Worm (Caenorhabditis elegans): ENCODE results near the gene C08F8.15.

The C08F8.15 gene

DNA sequence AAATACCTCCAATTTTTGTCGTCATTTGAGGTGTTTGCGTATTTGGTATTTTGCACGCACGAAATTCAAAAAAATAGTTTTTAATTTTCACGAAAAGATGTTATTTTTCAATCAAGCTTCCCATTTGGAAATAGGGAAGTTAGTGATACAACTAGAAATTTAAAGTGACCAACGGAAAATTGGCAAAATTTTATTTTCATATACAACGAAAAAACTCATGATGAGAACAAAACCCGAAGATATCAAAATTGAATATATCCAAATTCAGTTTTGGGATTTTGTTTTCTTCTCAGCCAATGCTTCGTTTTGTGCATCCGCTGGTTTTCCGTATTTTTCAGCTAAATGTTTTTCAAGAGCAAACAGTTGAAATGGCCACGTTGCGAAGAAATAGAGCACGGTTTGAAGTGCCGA is 14.7 kb downstream of the C08F8.15 start (continued):
- no peak; the same call in 1 of the 2 replicates for TF ChIP-seq cebp-2 (GFP tag; IDR thresholded peaks at IDR 0.05)
- peak; percentile 35 for TF ChIP-seq die-1 (tag; optimal IDR thresholded peaks at IDR 0.05)
- TF ChIP-seq egl-44 (GFP tag; IDR thresholded peaks at IDR 0.05): no peak
- TF ChIP-seq tbx-9 (tag; optimal IDR thresholded peaks at IDR 0.05; ENCODE audit: borderline replicate concordance): no peak
- no peak for TF ChIP-seq nhr-120 (GFP tag; IDR thresholded peaks at IDR 0.05)
- TF ChIP-seq hlh-26 (GFP tag; conservative IDR thresholded peaks at IDR 0.05): no peak
- no peak for TF ChIP-seq ceh-91 (GFP tag; IDR thresholded peaks at IDR 0.05)
- peak; percentile 84 for TF ChIP-seq F52B5.7 (tag; optimal IDR thresholded peaks at IDR 0.05)
- no peak for TF ChIP-seq ztf-18 (tag; optimal IDR thresholded peaks at IDR 0.05)
- peak; percentile 28 for TF ChIP-seq snpc-1.1 (tag; optimal IDR thresholded peaks at IDR 0.05; ENCODE audit: insufficient read depth)
- peak; percentile 73; the same call in 1 of the 2 replicates for TF ChIP-seq nfya-2 (GFP tag; IDR thresholded peaks at IDR 0.05)
- no peak for TF ChIP-seq aptf-3 (GFP tag; IDR thresholded peaks at IDR 0.05)
- no peak for TF ChIP-seq nfya-1 (tag; optimal IDR thresholded peaks at IDR 0.05; ENCODE audit: borderline replicate concordance, insufficient read depth)
- no peak for TF ChIP-seq F23B12.7 (tag; optimal IDR thresholded peaks at IDR 0.05; ENCODE audit: insufficient read depth)
- TF ChIP-seq akir-1 (GFP tag; optimal IDR thresholded peaks at IDR 0.05): no peak
- peak; percentile 32 for TF ChIP-seq F33H1.4 (GFP tag; IDR thresholded peaks at IDR 0.05)
- TF ChIP-seq ztf-3 (GFP tag; optimal IDR thresholded peaks at IDR 0.05): no peak
- peak; percentile 57 for TF ChIP-seq ceh-79 (tag; optimal IDR thresholded peaks at IDR 0.05)
- no peak for TF ChIP-seq K12H6.12 (tag; optimal IDR thresholded peaks at IDR 0.05)
- TF ChIP-seq Y56A3A.18 (GFP tag; IDR thresholded peaks at IDR 0.05): 0 out of 2 replicates have a peak, but pooled peaks have one; percentile 49
- peak; percentile 76 for TF ChIP-seq F57C9.4 (tag; optimal IDR thresholded peaks at IDR 0.05)
- TF ChIP-seq let-607 (tag; optimal IDR thresholded peaks at IDR 0.05): no peak

DNA sequence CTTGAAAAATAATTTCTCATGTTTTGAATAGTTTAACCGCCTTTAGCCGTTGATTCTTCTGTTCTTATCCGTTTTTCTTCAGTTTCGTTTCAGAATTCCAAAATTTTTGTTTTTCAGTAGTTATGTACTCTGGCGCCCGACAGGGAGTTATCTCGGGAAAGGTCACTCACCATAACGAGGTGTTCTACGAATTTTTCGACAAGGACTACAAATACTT is 17.5 kb downstream of the C08F8.15 start, which contains the start of gene F01G4.4:
F01G4.4 (plus strand) TSS at position 118 of the 217 bp plus-strand sequence.
- no peak for TF ChIP-seq him-1 (tag; optimal IDR thresholded peaks at IDR 0.05)
- TF ChIP-seq Y53F4B.3 (GFP tag; IDR thresholded peaks at IDR 0.05): no peak
- TF ChIP-seq B0035.1 (tag; optimal IDR thresholded peaks at IDR 0.05): no peak
- no peak for TF ChIP-seq pbrm-1 (GFP tag; IDR thresholded peaks at IDR 0.05)
- TF ChIP-seq lsl-1 (GFP tag; optimal IDR thresholded peaks at IDR 0.05): no peak

DNA sequence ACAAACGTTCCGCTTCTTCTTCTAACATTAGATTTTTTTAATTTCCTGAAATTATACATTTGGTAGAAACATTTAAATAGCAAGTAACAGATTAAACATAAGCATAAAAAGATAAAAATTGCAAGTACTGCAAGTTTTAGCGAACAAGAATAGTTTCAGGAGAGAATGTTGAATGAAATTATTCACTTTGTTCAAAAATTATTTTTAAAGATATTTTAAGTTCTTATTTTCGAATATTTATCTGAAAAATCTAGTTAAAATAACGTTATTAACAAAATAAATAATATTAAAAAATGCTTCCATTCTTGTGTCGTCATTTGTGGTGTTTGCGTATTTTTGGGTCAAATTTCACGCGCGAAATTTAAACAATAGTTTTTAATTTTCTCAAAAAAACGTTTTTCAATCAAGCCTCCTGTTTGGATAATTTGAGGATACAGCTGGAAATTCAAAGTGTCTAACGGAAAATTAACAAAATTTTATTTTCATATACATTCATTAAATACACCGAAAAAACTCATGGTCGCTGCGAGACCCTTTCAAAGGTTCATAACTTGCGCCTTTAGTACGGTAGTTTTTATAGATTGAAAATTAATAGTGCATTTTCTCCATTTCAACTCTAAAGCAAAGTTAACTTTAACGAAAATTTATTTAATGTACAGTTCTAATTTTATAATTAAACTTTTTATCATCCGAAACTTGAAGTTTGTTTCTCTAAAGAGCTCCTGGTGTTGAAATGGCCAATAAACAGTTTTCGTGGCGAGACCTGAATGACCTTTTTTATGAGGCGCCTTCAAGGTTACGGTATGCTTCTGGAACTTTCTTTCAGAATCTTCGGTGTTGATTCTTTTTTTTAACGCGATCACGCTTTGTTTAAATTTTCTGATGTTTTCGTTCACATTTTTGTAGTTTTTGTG is 18.0 kb downstream of the C08F8.15 start, which contains the start of gene skih-2:
skih-2 (minus strand) TSS at position 51 of the 914 bp plus-strand sequence.
- TF ChIP-seq ZK185.1 (tag; optimal IDR thresholded peaks at IDR 0.05; ENCODE audit: poor library complexity, severe bottlenecking) (no peak), xnd-1 (tag; optimal IDR thresholded peaks at IDR 0.05) (peak; percentile 91), B0035.1 (tag; optimal IDR thresholded peaks at IDR 0.05) (no peak), lin-35 (GFP tag; optimal IDR thresholded peaks at IDR 0.05) (peak in 1 of 3 experiments; percentile 81), F49E8.2 (tag; optimal IDR thresholded peaks at IDR 0.05; ENCODE audit: insufficient read depth) (peak; percentile 66), C06A6.2 (GFP tag; conservative IDR thresholded peaks at IDR 0.05) (no peak), rcor-1 (GFP tag; IDR thresholded peaks at IDR 0.05) (peak; percentile 30; the same call in 1 of the 2 replicates), lin-40 (tag; optimal IDR thresholded peaks at IDR 0.05) (no peak), lin-26 (GFP tag; IDR thresholded peaks at IDR 0.05) (no peak), lin-54 (GFP tag; optimal IDR thresholded peaks at IDR 0.05) (peak; percentile 75), zfh-2 (GFP tag; conservative IDR thresholded peaks at IDR 0.05) (no peak), ceh-100 (GFP tag; IDR thresholded peaks at IDR 0.05) (peak; percentile 44), F55B11.4 (tag; optimal IDR thresholded peaks at IDR 0.05; ENCODE audit: borderline replicate concordance, insufficient read depth) (no peak), him-1 (tag; optimal IDR thresholded peaks at IDR 0.05) (peak; percentile 2), snpc-1.3 (tag; optimal IDR thresholded peaks at IDR 0.05; ENCODE audit: insufficient read depth) (no peak), B0019.2 (GFP tag; conservative IDR thresholded peaks at IDR 0.05) (no peak), akir-1 (GFP tag; optimal IDR thresholded peaks at IDR 0.05) (no peak), lsl-1 (GFP tag; optimal IDR thresholded peaks at IDR 0.05) (peak; percentile 93), tbp1 (GFP tag; optimal IDR thresholded peaks at IDR 0.05) (no peak), dpl-1 (GFP tag; optimal IDR thresholded peaks at IDR 0.05) (peak; percentile 70)

Data from whole organism, young adult.